Fruit fly (Drosophila melanogaster): ENCODE measurements around the gene CG43783.

Gene CG43783

DNA sequence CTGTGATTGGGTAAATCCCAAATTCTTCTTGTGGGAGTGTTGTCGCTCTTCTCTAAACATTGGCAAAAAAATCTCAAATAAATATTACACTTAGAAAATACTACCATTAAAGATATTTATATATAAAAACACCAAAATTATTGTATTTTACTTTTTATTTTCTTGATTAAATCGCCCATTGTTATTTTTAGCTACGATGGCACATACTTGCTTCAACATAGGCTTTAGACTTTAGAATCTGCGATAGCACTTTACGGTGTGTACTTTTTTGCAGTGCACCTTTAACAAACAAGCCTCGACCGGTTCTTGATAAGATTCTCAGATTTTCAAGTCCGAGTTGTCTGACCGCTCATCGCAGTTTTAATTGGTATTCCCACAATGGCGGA lies 569 bp upstream of the CG43783 start, which contains the start of gene GNBP3 (continued):
- TF ChIP-seq Sox102F (GFP tag; optimal IDR thresholded peaks at IDR 0.05) (peak; percentile 98), Lpt (GFP tag; optimal IDR thresholded peaks at IDR 0.05) (peak; percentile 84), Eip75B (GFP tag; optimal IDR thresholded peaks at IDR 0.05) (peak; percentile 91), fd59A (GFP tag; optimal IDR thresholded peaks at IDR 0.05) (peak; percentile 78), lz (GFP tag; optimal IDR thresholded peaks at IDR 0.05) (peak; percentile 95), dsx (GFP tag; optimal IDR thresholded peaks at IDR 0.05; ENCODE audit: poor library complexity, severe bottlenecking) (peak; percentile 94), net (GFP tag; optimal IDR thresholded peaks at IDR 0.05) (peak; percentile 92), fkh (GFP tag; optimal IDR thresholded peaks at IDR 0.05) (peak; percentile 66), CG11294 (GFP tag; IDR thresholded peaks at IDR 0.05) (no peak; the same call in 1 of the 2 replicates), Sox15 (GFP tag; optimal IDR thresholded peaks at IDR 0.05) (peak; percentile 79), CG9139 (GFP tag; optimal IDR thresholded peaks at IDR 0.05) (peak; percentile 88), CG32006 (GFP tag; optimal IDR thresholded peaks at IDR 0.05) (peak; percentile 92), ss (GFP tag; optimal IDR thresholded peaks at IDR 0.05) (peak; percentile 89 to 92), dac (GFP tag; optimal IDR thresholded peaks at IDR 0.05) (peak; percentile 75), CG1621 (tag; optimal IDR thresholded peaks at IDR 0.05) (peak; percentile 87), Sox14 (GFP tag; optimal IDR thresholded peaks at IDR 0.05) (peak; percentile 91), CG11762 (GFP tag; optimal IDR thresholded peaks at IDR 0.05; ENCODE audit: insufficient read depth) (peak; percentile 87), Hr38 (GFP tag; optimal IDR thresholded peaks at IDR 0.05) (no peak), topi (GFP tag; optimal IDR thresholded peaks at IDR 0.05) (peak; percentile 95), Ets21C (GFP tag; optimal IDR thresholded peaks at IDR 0.05) (peak; percentile 84), CG11902 (GFP tag; optimal IDR thresholded peaks at IDR 0.05) (peak; percentile 81), eg (GFP tag; IDR thresholded peaks at IDR 0.05) (peak; percentile 83), Hr39 (GFP tag; optimal IDR thresholded peaks at IDR 0.05) (peak; percentile 87), OdsH (GFP tag; optimal IDR thresholded peaks at IDR 0.05) (peak; percentile 91), CG8119 (GFP tag; IDR thresholded peaks at IDR 0.05) (peak; percentile 86), CG3032 (tag; optimal IDR thresholded peaks at IDR 0.05) (peak; percentile 91), Eip93F (GFP tag; optimal IDR thresholded peaks at IDR 0.05) (peak; percentile 97)

DNA sequence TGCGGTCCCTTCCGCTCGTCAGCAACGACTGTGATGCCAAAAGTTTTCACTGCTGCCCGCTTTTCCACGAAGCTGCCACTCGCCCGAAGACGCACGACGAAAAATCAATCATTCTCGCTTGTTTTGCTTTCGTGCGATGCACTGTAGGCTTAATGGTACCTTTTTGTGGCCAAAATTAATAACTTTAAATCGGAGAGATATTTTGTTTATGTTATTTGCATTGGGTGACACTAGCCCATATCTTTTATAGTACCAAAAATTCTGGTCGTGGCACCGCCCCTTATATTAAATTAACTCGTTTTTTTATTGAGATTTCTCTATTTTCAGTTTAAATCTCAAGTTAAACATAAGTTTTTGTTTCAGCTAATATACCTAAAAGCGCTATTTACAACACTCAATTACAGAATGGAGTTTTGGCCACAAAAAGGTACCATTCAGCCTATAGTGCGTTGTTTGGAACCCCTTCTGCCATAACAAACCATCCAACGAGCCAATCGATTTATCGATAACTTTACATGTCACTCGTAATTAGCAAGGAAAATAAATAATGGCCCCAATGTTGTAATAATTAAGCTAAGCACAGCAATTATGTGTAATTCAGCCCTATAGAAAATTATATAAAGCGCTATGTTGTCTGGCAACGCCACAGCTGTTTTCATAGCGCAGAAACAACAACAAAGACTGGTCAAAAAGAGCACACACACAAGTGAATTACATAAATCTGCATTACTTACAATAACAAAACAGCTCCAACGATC lies 694 bp downstream of the CG43783 start:
- peak; percentile 56 to 58 for TF ChIP-seq ss (GFP tag; optimal IDR thresholded peaks at IDR 0.05)
- peak; percentile 47 for TF ChIP-seq CG8632 (GFP tag; optimal IDR thresholded peaks at IDR 0.05)
- TF ChIP-seq Ets96B (tag; optimal IDR thresholded peaks at IDR 0.05): peak; percentile 66
- TF ChIP-seq cyc (GFP tag; optimal IDR thresholded peaks at IDR 0.05): peak; percentile 30
- peak; percentile 76 for TF ChIP-seq Eip75B (GFP tag; optimal IDR thresholded peaks at IDR 0.05)
- no peak; the same call in 2 of the 3 replicates for TF ChIP-seq CG6163 (GFP tag; IDR thresholded peaks at IDR 0.05)
- peak; percentile 74 for TF ChIP-seq esn (GFP tag; optimal IDR thresholded peaks at IDR 0.05)
- peak in 1 of 2 experiments; percentile 60 for TF ChIP-seq salr (GFP tag; optimal IDR thresholded peaks at IDR 0.05)
- TF ChIP-seq lz (GFP tag; optimal IDR thresholded peaks at IDR 0.05): peak; percentile 65
- TF ChIP-seq fkh (GFP tag; optimal IDR thresholded peaks at IDR 0.05): peak; percentile 7
- TF ChIP-seq CG11902 (GFP tag; optimal IDR thresholded peaks at IDR 0.05): no peak
- TF ChIP-seq CG11294 (GFP tag; IDR thresholded peaks at IDR 0.05): no peak
- TF ChIP-seq fd59A (GFP tag; optimal IDR thresholded peaks at IDR 0.05): peak; percentile 51
- peak; percentile 46 for TF ChIP-seq dsx (GFP tag; optimal IDR thresholded peaks at IDR 0.05; ENCODE audit: poor library complexity, severe bottlenecking)
- peak; percentile 54 for TF ChIP-seq spab (GFP tag; optimal IDR thresholded peaks at IDR 0.05)
- no peak for TF ChIP-seq Blimp-1 (GFP tag; optimal IDR thresholded peaks at IDR 0.05)
- peak; percentile 78 for TF ChIP-seq CG10631 (GFP tag; optimal IDR thresholded peaks at IDR 0.05)
- TF ChIP-seq svp (GFP tag): no peak
- TF ChIP-seq CG4318 (GFP tag; optimal IDR thresholded peaks at IDR 0.05): peak; percentile 60
- TF ChIP-seq CG32006 (GFP tag; optimal IDR thresholded peaks at IDR 0.05): peak; percentile 90
- TF ChIP-seq achi (GFP tag; optimal IDR thresholded peaks at IDR 0.05): peak; percentile 46
- peak; percentile 40; the same call in 2 of the 3 replicates for TF ChIP-seq eg (GFP tag; IDR thresholded peaks at IDR 0.05)
- TF ChIP-seq vri (GFP tag; optimal IDR thresholded peaks at IDR 0.05): peak; percentile 7
- peak; percentile 63 for TF ChIP-seq pdm3 (GFP tag; optimal IDR thresholded peaks at IDR 0.05)
- peak; percentile 78 for TF ChIP-seq Hr4 (GFP tag; optimal IDR thresholded peaks at IDR 0.05)
- peak; percentile 29 for TF ChIP-seq Hr39 (GFP tag; optimal IDR thresholded peaks at IDR 0.05)
- peak; percentile 78 for TF ChIP-seq CG6276 (GFP tag; optimal IDR thresholded peaks at IDR 0.05)
- no peak for TF ChIP-seq fd85E (GFP tag; optimal IDR thresholded peaks at IDR 0.05)
- peak; percentile 40 for TF ChIP-seq Lpt (GFP tag; optimal IDR thresholded peaks at IDR 0.05)
- TF ChIP-seq CG7368 (GFP tag; optimal IDR thresholded peaks at IDR 0.05): peak; percentile 21
- TF ChIP-seq CG31627 (GFP tag; optimal IDR thresholded peaks at IDR 0.05): peak; percentile 44
- TF ChIP-seq CG8119 (GFP tag; IDR thresholded peaks at IDR 0.05): peak; percentile 68; the same call in 2 of the 3 replicates
- no peak for TF ChIP-seq CG8319 (GFP tag; optimal IDR thresholded peaks at IDR 0.05)

Measured in whole organism, prepupa.